Fruit fly (Drosophila melanogaster) whole organism, embryonic: Measurements from ENCODE around the gene CG42445.

Source experiments
- C15 ChIP-seq: fragments of 200-800 bp; sonication (Bioruptor generic); IDR thresholded peaks from 3 replicates; pipeline ENCODE4 v1.3.6; 2022; ENCODE audit warnings: missing biosample characterization, missing genetic modification characterization
- CG1024 ChIP-seq: fragments of 200-800 bp; sonication (Bioruptor generic); IDR thresholded peaks from 2 replicates; pipeline ENCODE4 v1.3.6; 2022; ENCODE audit warnings: missing biosample characterization, missing genetic modification characterization
- CG11093 ChIP-seq: fragments of 200-800 bp; sonication (Bioruptor generic); IDR thresholded peaks from 3 replicates; pipeline ENCODE4 v1.3.6; 2022; ENCODE audit warnings: missing biosample characterization, missing genetic modification characterization
- CG11456 ChIP-seq: fragments of 200-800 bp; sonication (Bioruptor generic); IDR thresholded peaks from 3 replicates; pipeline ENCODE4 v1.3.6; 2022; ENCODE audit warnings: missing biosample characterization, missing genetic modification characterization
- CG12155 ChIP-seq: fragments of 200-800 bp; sonication (Bioruptor generic); optimal IDR thresholded peaks from 3 replicates; lab custom pipeline; 2016; ENCODE audit warnings: missing biosample characterization, missing genetic modification characterization
- CG1233 ChIP-seq: fragments of 200-800 bp; sonication (Bioruptor generic); optimal IDR thresholded peaks from 4 replicates; lab custom pipeline; 2018; ENCODE audit warnings: missing biosample characterization, mild to moderate bottlenecking, missing genetic modification characterization
- CG13123 ChIP-seq: fragments of 200-800 bp; sonication (Bioruptor generic); optimal IDR thresholded peaks from 2 replicates; lab custom pipeline; 2016; ENCODE audit warnings: missing biosample characterization, missing genetic modification characterization
- CG15696 ChIP-seq: fragments of 200-800 bp; sonication (Bioruptor generic); optimal IDR thresholded peaks from 2 replicates; lab custom pipeline; 2019; ENCODE audit warnings: missing biosample characterization, mild to moderate bottlenecking, missing genetic modification characterization, moderate library complexity
- CG1647 ChIP-seq: fragments of 200-800 bp; sonication (Bioruptor generic); optimal IDR thresholded peaks from 3 replicates; lab custom pipeline; 2016; ENCODE audit warnings: missing biosample characterization, missing genetic modification characterization
- CG17186 ChIP-seq: fragments of 200-800 bp; sonication (Bioruptor generic); optimal IDR thresholded peaks from 3 replicates; lab custom pipeline; 2017; ENCODE audit warnings: missing biosample characterization, missing genetic modification reagents, missing genetic modification characterization
- CG2116 ChIP-seq: fragments of 200-800 bp; sonication (Bioruptor generic); optimal IDR thresholded peaks from 3 replicates; lab custom pipeline; 2018; ENCODE audit warnings: missing biosample characterization, mild to moderate bottlenecking, missing genetic modification characterization
- CG2875 ChIP-seq: fragments of 200-800 bp; sonication (Bioruptor generic); optimal IDR thresholded peaks from 2 replicates; lab custom pipeline; 2017; ENCODE audit warnings: missing biosample characterization, mild to moderate bottlenecking, missing genetic modification characterization, missing genetic modification reagents
- CG2889 ChIP-seq: fragments of 200-800 bp; sonication (Bioruptor generic); IDR thresholded peaks from 3 replicates; pipeline ENCODE4 v1.3.6; 2022; ENCODE audit warnings: missing biosample characterization, missing genetic modification characterization
- CG30403 ChIP-seq: fragments of 200-800 bp; sonication (Bioruptor generic); optimal IDR thresholded peaks from 3 replicates; lab custom pipeline; 2016; ENCODE audit warnings: missing biosample characterization, missing genetic modification characterization
- CG6689 ChIP-seq: fragments of 200-800 bp; sonication (Bioruptor generic); IDR thresholded peaks from 2 replicates; pipeline ENCODE4 v1.3.6; 2022; ENCODE audit warnings: missing biosample characterization, missing genetic modification characterization
- CHES-1-like ChIP-seq: fragments of 200-800 bp; sonication (Bioruptor generic); optimal IDR thresholded peaks from 2 replicates; lab custom pipeline; 2016; ENCODE audit warnings: missing biosample characterization, missing genetic modification characterization
- D19A ChIP-seq: fragments of 200-800 bp; optimal IDR thresholded peaks from 3 replicates; lab custom pipeline; 2019; ENCODE audit warnings: missing biosample characterization, mild to moderate bottlenecking, missing genetic modification characterization, moderate library complexity
- Doc2 ChIP-seq: fragments of 200-800 bp; sonication (Bioruptor generic); IDR thresholded peaks from 2 replicates; pipeline ENCODE4 v1.3.6; 2022; ENCODE audit warnings: missing biosample characterization, missing genetic modification characterization
- Elba2 ChIP-seq: fragments of 200-800 bp; sonication (Bioruptor generic); optimal IDR thresholded peaks from 3 replicates; lab custom pipeline; 2016; ENCODE audit warnings: missing biosample characterization, missing genetic modification characterization
- Fer1 ChIP-seq: fragments of 200-800 bp; sonication (Bioruptor generic); optimal IDR thresholded peaks from 2 replicates; lab custom pipeline; 2017; ENCODE audit warnings: missing biosample characterization, mild to moderate bottlenecking, missing genetic modification characterization
- Hand ChIP-seq: fragments of 200-800 bp; sonication (Bioruptor generic); optimal IDR thresholded peaks from 2 replicates; lab custom pipeline; 2017; ENCODE audit warnings: mild to moderate bottlenecking, missing biosample characterization, missing genetic modification reagents, missing genetic modification characterization
- HmgZ ChIP-seq: fragments of 200-800 bp; sonication (Bioruptor generic); optimal IDR thresholded peaks from 2 replicates; lab custom pipeline; 2018; ENCODE audit warnings: missing biosample characterization, mild to moderate bottlenecking, missing genetic modification characterization
- Hmr ChIP-seq: fragments of 200-800 bp; sonication (Bioruptor generic); optimal IDR thresholded peaks from 3 replicates; lab custom pipeline; 2017; ENCODE audit warnings: mild to moderate bottlenecking, missing biosample characterization, missing genetic modification reagents, missing genetic modification characterization
- Mad ChIP-seq: fragments of 200-800 bp; sonication (Bioruptor generic); optimal IDR thresholded peaks from 2 replicates; lab custom pipeline; 2016; ENCODE audit warnings: missing biosample characterization, missing genetic modification characterization
- ato ChIP-seq: fragments of 200-800 bp; sonication (Bioruptor generic); IDR thresholded peaks from 2 replicates; pipeline ENCODE4 v1.3.6; 2022; ENCODE audit warnings: missing biosample characterization, missing genetic modification characterization; ENCODE audit not compliant: partially characterized antibody
- br ChIP-seq: fragments of >200 bp; optimal IDR thresholded peaks from 2 replicates; lab custom pipeline; 2017
- crol ChIP-seq: fragments of 200-800 bp; sonication (Bioruptor generic); IDR thresholded peaks from 2 replicates; pipeline ENCODE4 v1.3.6; 2022; ENCODE audit warnings: missing biosample characterization, missing genetic modification characterization
- crp ChIP-seq, 2 experiments: fragments of 200-800 bp; sonication (Bioruptor generic); optimal IDR thresholded peaks; 2 replicates in 1 of 2; 3 replicates in 1 of 2; lab custom pipeline; 2017; ENCODE audit warnings: missing biosample characterization in 2 of 2, missing genetic modification characterization in 2 of 2, mild to moderate bottlenecking in 1 of 2, moderate library complexity in 1 of 2
- dimm ChIP-seq: fragments of 200-800 bp; sonication (Bioruptor generic); IDR thresholded peaks from 2 replicates; pipeline ENCODE4 v1.3.6; 2022; ENCODE audit warnings: missing biosample characterization, missing genetic modification characterization
- dm ChIP-seq: fragments of 200-800 bp; sonication (Bioruptor generic); optimal IDR thresholded peaks from 3 replicates; lab custom pipeline; 2016; ENCODE audit warnings: missing biosample characterization, missing genetic modification characterization
- ems ChIP-seq: fragments of 200-800 bp; sonication (Bioruptor generic); optimal IDR thresholded peaks from 3 replicates; lab custom pipeline; 2016; ENCODE audit warnings: missing biosample characterization, missing genetic modification characterization
- fd96Cb ChIP-seq: fragments of 200-800 bp; sonication (Bioruptor generic); optimal IDR thresholded peaks from 2 replicates; lab custom pipeline; 2018; ENCODE audit warnings: missing biosample characterization, mild to moderate bottlenecking, missing genetic modification characterization, moderate library complexity
- ftz-f1 ChIP-seq: fragments of 200-800 bp; sonication (Bioruptor generic); optimal IDR thresholded peaks from 2 replicates; lab custom pipeline; 2016; ENCODE audit warnings: missing biosample characterization, missing genetic modification characterization
- gcm2 ChIP-seq: fragments of 200-800 bp; sonication (Bioruptor generic); optimal IDR thresholded peaks from 2 replicates; lab custom pipeline; 2016; ENCODE audit warnings: missing biosample characterization, missing genetic modification characterization
- grau ChIP-seq: fragments of 200-800 bp; optimal IDR thresholded peaks from 3 replicates; lab custom pipeline; 2019; ENCODE audit warnings: missing biosample characterization, mild to moderate bottlenecking, missing genetic modification characterization, moderate library complexity
- gsb ChIP-seq: fragments of 200-800 bp; sonication (Bioruptor generic); IDR thresholded peaks from 2 replicates; pipeline ENCODE4 v1.3.6; 2022; ENCODE audit warnings: missing biosample characterization, missing genetic modification characterization
- ind ChIP-seq: fragments of 200-800 bp; sonication (Bioruptor generic); optimal IDR thresholded peaks from 3 replicates; lab custom pipeline; 2016; ENCODE audit warnings: missing biosample characterization, missing genetic modification characterization
- inv ChIP-seq: fragments of 200-800 bp; sonication (Bioruptor generic); IDR thresholded peaks from 2 replicates; pipeline ENCODE4 v1.3.6; 2022; ENCODE audit warnings: missing biosample characterization, missing genetic modification characterization; ENCODE audit not compliant: partially characterized antibody
- lilli ChIP-seq: fragments of 200-800 bp; sonication (Bioruptor generic); optimal IDR thresholded peaks from 3 replicates; lab custom pipeline; 2016; ENCODE audit warnings: missing biosample characterization, missing genetic modification characterization
- oc ChIP-seq: fragments of 200-800 bp; sonication (Bioruptor generic); optimal IDR thresholded peaks from 2 replicates; lab custom pipeline; 2018; ENCODE audit warnings: missing biosample characterization, mild to moderate bottlenecking, missing genetic modification characterization, moderate library complexity
- sc ChIP-seq, 3 experiments: fragments of >200 bp in 2 of 3; fragments of 200-800 bp in 1 of 3; sonication (Bioruptor generic) in 1 of 3; optimal IDR thresholded peaks; 2 replicates in 2 of 3; 3 replicates in 1 of 3; lab custom pipeline; 2017; ENCODE audit warnings: mild to moderate bottlenecking in 1 of 3, missing biosample characterization in 1 of 3, missing genetic modification characterization in 1 of 3, missing genetic modification reagents in 1 of 3
- schlank ChIP-seq: fragments of 200-800 bp; sonication (Bioruptor generic); optimal IDR thresholded peaks from 2 replicates; lab custom pipeline; 2018; ENCODE audit warnings: missing biosample characterization, mild to moderate bottlenecking, missing genetic modification characterization
- sr ChIP-seq: fragments of 200-800 bp; sonication (Bioruptor generic); IDR thresholded peaks from 3 replicates; pipeline ENCODE4 v1.3.6; 2022; ENCODE audit warnings: missing biosample characterization, missing genetic modification characterization
- stwl ChIP-seq: fragments of 200-800 bp; sonication (Bioruptor generic); optimal IDR thresholded peaks from 3 replicates; lab custom pipeline; 2018; ENCODE audit warnings: missing biosample characterization, mild to moderate bottlenecking, missing genetic modification characterization, moderate library complexity
- tgo ChIP-seq: fragments of 200-800 bp; sonication (Bioruptor generic); IDR thresholded peaks from 3 replicates; pipeline ENCODE4 v1.3.6; 2022; ENCODE audit warnings: missing biosample characterization, missing genetic modification characterization
- tna ChIP-seq: fragments of 200-800 bp; sonication (Bioruptor generic); IDR thresholded peaks from 2 replicates; pipeline ENCODE4 v1.3.6; 2022; ENCODE audit warnings: missing biosample characterization, missing genetic modification characterization; ENCODE audit not compliant: partially characterized antibody
- toy ChIP-seq: fragments of 200-800 bp; sonication (Bioruptor generic); IDR thresholded peaks from 2 replicates; pipeline ENCODE4 v1.3.6; 2022; ENCODE audit warnings: missing biosample characterization, missing genetic modification characterization
- z ChIP-seq: fragments of 200-800 bp; sonication (Bioruptor generic); IDR thresholded peaks from 3 replicates; pipeline ENCODE4 v1.3.6; 2022; ENCODE audit warnings: missing biosample characterization, missing genetic modification characterization
- zfh2 ChIP-seq: fragments of 200-800 bp; sonication (Bioruptor generic); optimal IDR thresholded peaks from 2 replicates; lab custom pipeline; 2016; ENCODE audit warnings: missing biosample characterization, missing genetic modification characterization

Gene CG42445

dm6 chr3L:8185263-8186227 lies 26.8 kb upstream of the CG42445 start (continued):
- TF ChIP-seq tgo (GFP tag; lab: Robert Waterston, UW) (peak; percentile 51), Elba2 (GFP tag; lab: Kevin White, UChicago) (peak; percentile 67), CG6689 (GFP tag; lab: Robert Waterston, UW) (peak; percentile 46), inv (GFP tag; lab: Robert Waterston, UW) (no peak), crol (GFP tag; lab: Robert Waterston, UW) (peak; percentile 39; the same call in 1 of the 2 replicates), gsb (peak; percentile 47; the same call in 1 of the 2 replicates), D19A (peak; percentile 100), ems (GFP tag; lab: Kevin White, UChicago) (peak; percentile 18), lilli (GFP tag; lab: Kevin White, UChicago) (peak; percentile 64), dimm (no peak), Hand (GFP tag; lab: Kevin White, UChicago) (no peak), CG30403 (GFP tag; lab: Kevin White, UChicago) (peak; percentile 58), CG11456 (GFP tag; lab: Robert Waterston, UW) (0 out of 3 replicates have a peak, but pooled peaks have one; percentile 60), Hmr (GFP tag; lab: Kevin White, UChicago) (peak; percentile 41), CG13123 (GFP tag; lab: Kevin White, UChicago) (no peak), fd96Cb (tag; lab: Kevin White, UChicago) (peak; percentile 7), CG2116 (GFP tag; lab: Kevin White, UChicago) (no peak), stwl (tag; lab: Kevin White, UChicago) (no peak), CG2875 (GFP tag; lab: Kevin White, UChicago) (no peak), HmgZ (tag; lab: Kevin White, UChicago) (no peak), CG1233 (GFP tag; lab: Kevin White, UChicago) (no peak), toy (GFP tag; lab: Robert Waterston, UW) (no peak), zfh2 (GFP tag; lab: Kevin White, UChicago) (peak; percentile 46), ato (GFP tag; lab: Robert Waterston, UW) (no peak), CHES-1-like (GFP tag; lab: Kevin White, UChicago) (peak; percentile 44), schlank (tag; lab: Kevin White, UChicago) (no peak), CG1647 (GFP tag; lab: Kevin White, UChicago) (peak; percentile 27), CG12155 (GFP tag; lab: Kevin White, UChicago) (peak; percentile 47), crp (GFP tag; optimal IDR thresholded peaks at IDR 0.05; lab: Kevin White, UChicago) (no peak), oc (tag; lab: Kevin White, UChicago) (peak; percentile 20), ftz-f1 (peak; percentile 64), grau (tag; lab: Kevin White, UChicago) (peak; percentile 36), tna (GFP tag; lab: Robert Waterston, UW) (no peak), sc (optimal IDR thresholded peaks at IDR 0.05; lab: Kevin White, UChicago) (no peak), sc (GFP tag; optimal IDR thresholded peaks at IDR 0.05; lab: Kevin White, UChicago) (peak; percentile 6), Fer1 (GFP tag; lab: Kevin White, UChicago) (peak; percentile 53), CG2889 (0 out of 3 replicates have a peak, but pooled peaks have one; percentile 45), z (no peak), br (lab: Kevin White, UChicago) (no peak), gcm2 (GFP tag; lab: Kevin White, UChicago) (no peak), ind (GFP tag; lab: Kevin White, UChicago) (peak; percentile 51), Doc2 (GFP tag; lab: Robert Waterston, UW) (0 out of 2 replicates have a peak, but pooled peaks have one; percentile 32), CG1024 (GFP tag; lab: Robert Waterston, UW) (no peak), C15 (GFP tag; lab: Robert Waterston, UW) (no peak), sr (GFP tag; lab: Robert Waterston, UW) (no peak), dm (no peak), CG11093 (GFP tag; lab: Robert Waterston, UW) (no peak), Mad (GFP tag; lab: Kevin White, UChicago) (peak; percentile 41), CG17186 (GFP tag; lab: Kevin White, UChicago) (no peak), CG15696 (tag; lab: Kevin White, UChicago) (no peak)
